Worm (Caenorhabditis elegans) whole organism, L4 larva: ENCODE measurements around the gene F44E7.9.

Experiments used
- D1046.2 ChIP-seq: fragments of 200-800 bp; sonication (Bioruptor generic); IDR thresholded peaks from 2 replicates; pipeline ENCODE4 v1.3.6; 2022; ENCODE audit warnings: missing genetic modification characterization, missing compliant biosample characterization
- F10B5.3 ChIP-seq: sonication (generic microtip); optimal IDR thresholded peaks from 2 replicates; lab custom pipeline; 2016; ENCODE audit warnings: mild to moderate bottlenecking, missing genetic modification characterization, missing compliant biosample characterization
- T26A8.4 ChIP-seq: fragments of 200-800 bp; sonication (Bioruptor generic); IDR thresholded peaks from 2 replicates; pipeline ENCODE4 v1.3.6; 2022; ENCODE audit warnings: missing genetic modification characterization, missing compliant biosample characterization
- Y105C5A.15 ChIP-seq: fragments of 200-800 bp; sonication (Bioruptor generic); IDR thresholded peaks from 2 replicates; pipeline ENCODE4 v1.3.6; 2022; ENCODE audit warnings: missing genetic modification characterization, missing compliant biosample characterization
- Y48G9A.11 ChIP-seq: fragments of 200-800 bp; sonication (Bioruptor generic); IDR thresholded peaks from 2 replicates; pipeline ENCODE4 v1.3.6; 2022; ENCODE audit warnings: missing genetic modification reagents, missing genetic modification characterization, missing compliant biosample characterization
- aha-1 ChIP-seq: fragments of 150-350 bp; peaks from one replicate; lab custom pipeline; 2014; ENCODE audit warnings: missing biosample characterization, missing genetic modification characterization
- aly-2 ChIP-seq: sonication (generic microtip); optimal IDR thresholded peaks from 2 replicates; lab custom pipeline; 2018; ENCODE audit warnings: missing biosample characterization, missing genetic modification characterization
- ceh-20 ChIP-seq: fragments of 200-800 bp; sonication (Bioruptor generic); IDR thresholded peaks from 2 replicates; pipeline ENCODE4 v1.3.6; 2022; ENCODE audit warnings: missing genetic modification reagents, missing genetic modification characterization, missing compliant biosample characterization
- cey-2 ChIP-seq: sonication (generic microtip); optimal IDR thresholded peaks from 3 replicates; lab custom pipeline; 2017; ENCODE audit warnings: missing genetic modification characterization, mild to moderate bottlenecking, missing compliant biosample characterization, antibody characterized with exemption, borderline replicate concordance; ENCODE audit not compliant: insufficient read depth
- ctbp-1 ChIP-seq: fragments of 200-800 bp; sonication (Bioruptor generic); IDR thresholded peaks from 2 replicates; pipeline ENCODE4 v1.3.6; 2022; ENCODE audit warnings: missing genetic modification reagents, missing genetic modification characterization, missing compliant biosample characterization
- daf-19 ChIP-seq: fragments of 200-800 bp; sonication (Bioruptor generic); conservative IDR thresholded peaks from 2 replicates; pipeline ENCODE4 v1.3.6; 2022; ENCODE audit warnings: missing genetic modification characterization, missing compliant biosample characterization
- dmd-6 ChIP-seq: fragments of 200-800 bp; sonication (Bioruptor generic); IDR thresholded peaks from 2 replicates; pipeline ENCODE4 v1.3.6; 2022; ENCODE audit warnings: missing genetic modification reagents, missing genetic modification characterization, missing compliant biosample characterization
- egl-43 ChIP-seq: fragments of 200-800 bp; sonication (Bioruptor generic); IDR thresholded peaks from 2 replicates; pipeline ENCODE4 v1.3.6; 2022; ENCODE audit warnings: missing genetic modification reagents, missing genetic modification characterization, missing compliant biosample characterization
- gei-8 ChIP-seq: fragments of 200-800 bp; sonication (Bioruptor generic); optimal IDR thresholded peaks from 2 replicates; lab custom pipeline; 2018; ENCODE audit warnings: mild to moderate bottlenecking, missing genetic modification characterization, missing compliant biosample characterization
- hif-1 ChIP-seq, 2 experiments: sonication (generic microtip); optimal IDR thresholded peaks; 2 replicates each; lab custom pipeline; 2016 to 2017; ENCODE audit warnings: missing compliant biosample characterization in 2 of 2, missing genetic modification characterization in 2 of 2, missing genetic modification reagents in 2 of 2, missing genotype in 2 of 2, mild to moderate bottlenecking in 1 of 2
- hlh-11 ChIP-seq: fragments of 200-800 bp; sonication (Bioruptor generic); optimal IDR thresholded peaks from 2 replicates; lab custom pipeline; 2018; ENCODE audit warnings: mild to moderate bottlenecking, missing genetic modification characterization, missing compliant biosample characterization
- hmg-1.1 ChIP-seq: fragments of 200-800 bp; sonication (Bioruptor generic); IDR thresholded peaks from 2 replicates; pipeline ENCODE4 v1.3.6; 2022; ENCODE audit warnings: missing genetic modification reagents, missing genetic modification characterization, missing compliant biosample characterization
- lin-13 ChIP-seq: fragments of 150-350 bp; optimal IDR thresholded peaks from 2 replicates; lab custom pipeline; 2014; ENCODE audit warnings: missing biosample characterization, missing genetic modification reagents, missing genetic modification characterization
- lin-29 ChIP-seq: fragments of 200-800 bp; sonication (Bioruptor generic); IDR thresholded peaks from 2 replicates; pipeline ENCODE4 v1.3.6; 2022; ENCODE audit warnings: missing genetic modification reagents, missing genetic modification characterization, missing compliant biosample characterization
- lin-38 ChIP-seq: fragments of 200-800 bp; sonication (Bioruptor generic); IDR thresholded peaks from 2 replicates; pipeline ENCODE4 v1.3.6; 2022; ENCODE audit warnings: missing genetic modification reagents, missing genetic modification characterization, missing compliant biosample characterization
- lin-39 ChIP-seq: fragments of 150-350 bp; optimal IDR thresholded peaks from 2 replicates; lab custom pipeline; 2014; ENCODE audit warnings: missing biosample characterization, missing genetic modification reagents, missing genetic modification characterization
- madf-5 ChIP-seq, 2 experiments: fragments of 200-800 bp; sonication (Bioruptor generic); IDR thresholded peaks; 2 replicates each; pipeline ENCODE4 v1.3.6; 2022; ENCODE audit warnings: missing compliant biosample characterization in 2 of 2, missing genetic modification characterization in 2 of 2
- mdt-29 ChIP-seq: fragments of 200-800 bp; sonication (Bioruptor generic); IDR thresholded peaks from 2 replicates; pipeline ENCODE4 v1.3.6; 2022; ENCODE audit warnings: missing genetic modification reagents, missing genetic modification characterization, missing compliant biosample characterization
- mxl-3 ChIP-seq: fragments of 200-800 bp; sonication (Bioruptor generic); optimal IDR thresholded peaks from 2 replicates; lab custom pipeline; 2018; ENCODE audit warnings: mild to moderate bottlenecking, missing genetic modification characterization, missing compliant biosample characterization
- nhr-102 ChIP-seq: sonication (generic microtip); optimal IDR thresholded peaks from 2 replicates; lab custom pipeline; 2016; ENCODE audit warnings: mild to moderate bottlenecking, missing genetic modification characterization, moderate library complexity, missing compliant biosample characterization
- nhr-25 ChIP-seq: sonication (generic microtip); optimal IDR thresholded peaks from 2 replicates; lab custom pipeline; 2017; ENCODE audit warnings: missing genetic modification characterization, mild to moderate bottlenecking, missing compliant biosample characterization, antibody characterized with exemption, moderate library complexity, borderline replicate concordance; ENCODE audit not compliant: insufficient read depth
- nhr-42 ChIP-seq: fragments of 200-800 bp; sonication (Bioruptor generic); IDR thresholded peaks from 2 replicates; pipeline ENCODE4 v1.3.6; 2022; ENCODE audit warnings: missing genetic modification characterization, missing compliant biosample characterization
- nhr-77 ChIP-seq: fragments of 150-350 bp; optimal IDR thresholded peaks from 2 replicates; lab custom pipeline; 2014; ENCODE audit warnings: missing biosample characterization, missing genetic modification characterization
- pha-4 ChIP-seq, 2 experiments: fragments of 150-350 bp in 1 of 2; fragments of 200-800 bp in 1 of 2; sonication (Bioruptor generic) in 1 of 2; IDR thresholded peaks in 1 of 2; optimal IDR thresholded peaks in 1 of 2; 2 replicates each; pipeline versions ENCODE4 v1.3.6 to Lab custom; 2014 to 2022; ENCODE audit warnings: missing genetic modification characterization in 2 of 2, missing genetic modification reagents in 2 of 2, missing biosample characterization in 1 of 2, missing compliant biosample characterization in 1 of 2
- php-3 ChIP-seq: fragments of 200-800 bp; sonication (Bioruptor generic); IDR thresholded peaks from 2 replicates; pipeline ENCODE4 v1.3.6; 2022; ENCODE audit warnings: missing genetic modification reagents, missing genetic modification characterization, missing compliant biosample characterization
- sdz-12 ChIP-seq: fragments of 200-800 bp; sonication (Bioruptor generic); optimal IDR thresholded peaks from 2 replicates; lab custom pipeline; 2018; ENCODE audit warnings: mild to moderate bottlenecking, missing genetic modification characterization, missing compliant biosample characterization
- set-16 ChIP-seq: fragments of 200-800 bp; sonication (Bioruptor generic); IDR thresholded peaks from 2 replicates; pipeline ENCODE4 v1.3.6; 2022; ENCODE audit warnings: missing genetic modification reagents, missing genetic modification characterization, missing compliant biosample characterization
- spr-3 ChIP-seq: fragments of 200-800 bp; sonication (Bioruptor generic); optimal IDR thresholded peaks from 2 replicates; lab custom pipeline; 2018; ENCODE audit warnings: mild to moderate bottlenecking, missing genetic modification characterization, missing compliant biosample characterization
- unc-62 ChIP-seq, 3 experiments: fragments of 150-350 bp in 1 of 3; sonication (generic microtip); optimal IDR thresholded peaks in 2 of 3; peaks in 1 of 3; 1 replicate in 1 of 3; 2 replicates in 2 of 3; lab custom pipeline; 2014 to 2017; ENCODE audit warnings: missing biosample characterization in 3 of 3, missing genetic modification characterization in 3 of 3, missing genetic modification reagents in 3 of 3, missing genotype in 1 of 3
- vab-7 ChIP-seq: fragments of 200-800 bp; sonication (Bioruptor generic); IDR thresholded peaks from 2 replicates; pipeline ENCODE4 v1.3.6; 2022; ENCODE audit warnings: missing genetic modification reagents, missing genetic modification characterization, missing compliant biosample characterization
- zfp-3 ChIP-seq: fragments of 200-800 bp; sonication (Bioruptor generic); conservative IDR thresholded peaks from 2 replicates; pipeline ENCODE4 v1.3.6; 2022; ENCODE audit warnings: missing genetic modification reagents, missing genetic modification characterization, missing compliant biosample characterization
- zip-2 ChIP-seq: fragments of 150-350 bp; optimal IDR thresholded peaks from 2 replicates; lab custom pipeline; 2014; ENCODE audit warnings: missing biosample characterization, missing genetic modification characterization
- ztf-7 ChIP-seq: fragments of 150-350 bp; optimal IDR thresholded peaks from 2 replicates; lab custom pipeline; 2014; ENCODE audit warnings: missing biosample characterization, missing genetic modification characterization

F44E7.9 gene

ce11 chrV:5833531-5833930 lies 42.5 kb downstream of the F44E7.9 start, which contains the start of gene srh-76:
Gene srh-76 (plus strand): TSS chrV:5833831.
- TF ChIP-seq lin-39 (tag; lab: Kevin White, UChicago) (no peak), hif-1 (tag; optimal IDR thresholded peaks at IDR 0.05; lab: Kevin White, UChicago) (no peak), aha-1 (tag; lab: Kevin White, UChicago) (no peak)
- TF ChIP-seq, all 104 proteins: peak for 0

ce11 chrV:5835397-5835796 lies 44.4 kb downstream of the F44E7.9 start:
- peak; percentile 93 for TF ChIP-seq zfp-3
- TF ChIP-seq nhr-42 (GFP tag; lab: Robert Waterston, UW) = no peak
- peak; percentile 23 for TF ChIP-seq lin-13 (GFP tag; lab: Kevin White, UChicago)
- TF ChIP-seq madf-5 (GFP tag; IDR thresholded peaks at IDR 0.05; lab: Robert Waterston, UW) = 0 out of 4 replicates have a peak, but pooled peaks of 1 of the 2 experiments have one; percentile 1
- TF ChIP-seq vab-7 (GFP tag; lab: Robert Waterston, UW) = no peak
- no peak for TF ChIP-seq hmg-1.1 (GFP tag; lab: Robert Waterston, UW)
- no peak for TF ChIP-seq lin-38 (GFP tag; lab: Robert Waterston, UW)
- no peak for TF ChIP-seq nhr-102
- no peak for TF ChIP-seq nhr-77 (tag; lab: Kevin White, UChicago)

DNA sequence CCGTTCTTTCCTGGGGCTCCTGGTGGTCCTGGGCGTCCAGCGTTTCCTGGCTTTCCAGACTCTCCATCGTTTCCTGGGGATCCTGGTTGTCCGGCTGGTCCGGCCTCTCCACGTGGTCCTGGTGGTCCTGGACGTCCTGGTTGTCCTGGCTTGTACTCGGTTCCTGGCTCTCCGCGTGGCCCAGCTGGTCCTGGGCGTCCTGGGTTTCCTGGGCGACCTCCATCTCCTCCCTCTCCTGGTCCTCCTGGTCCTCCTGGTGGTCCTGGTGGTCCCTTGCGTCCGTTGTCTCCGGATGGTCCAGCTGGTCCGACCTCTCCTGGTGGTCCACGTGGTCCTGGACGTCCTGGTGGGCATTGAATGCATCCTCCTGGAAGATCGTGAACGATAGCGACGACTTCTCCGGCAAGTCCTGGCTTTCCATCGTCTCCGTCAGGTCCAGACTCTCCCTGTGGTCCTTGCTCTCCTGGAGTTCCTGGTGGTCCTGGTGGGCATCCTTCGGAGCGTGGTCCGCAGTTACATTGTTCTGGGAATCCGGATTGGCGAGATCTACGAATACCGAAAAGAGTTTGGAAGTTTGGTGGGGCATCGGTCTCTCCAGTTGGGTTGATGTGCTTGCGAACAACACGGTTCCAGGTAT lies 45.1 kb downstream of the F44E7.9 start:
- TF ChIP-seq ceh-20 (no peak), mxl-3 (GFP tag; lab: Kevin White, UChicago) (peak; percentile 43), spr-3 (peak; percentile 1), T26A8.4 (peak; percentile 41; the same call in 1 of the 2 replicates), lin-13 (GFP tag; lab: Kevin White, UChicago) (no peak), ztf-7 (tag; lab: Kevin White, UChicago) (no peak), cey-2 (no peak), set-16 (GFP tag; lab: Robert Waterston, UW) (peak; percentile 99), vab-7 (GFP tag; lab: Robert Waterston, UW) (no peak), gei-8 (GFP tag; lab: Kevin White, UChicago) (peak; percentile 17), lin-38 (GFP tag; lab: Robert Waterston, UW) (peak; percentile 28; the same call in 1 of the 2 replicates), Y105C5A.15 (GFP tag; lab: Robert Waterston, UW) (no peak), hlh-11 (peak; percentile 43), nhr-25 (tag; lab: Kevin White, UChicago) (no peak), F10B5.3 (tag; lab: Kevin White, UChicago) (no peak), sdz-12 (no peak), zip-2 (tag; lab: Kevin White, UChicago) (no peak), madf-5 (GFP tag; IDR thresholded peaks at IDR 0.05; lab: Robert Waterston, UW) (peak in 1 of 2 experiments; percentile 50; a peak in 1 of 4 replicates), mdt-29 (GFP tag; lab: Robert Waterston, UW) (0 out of 2 replicates have a peak, but pooled peaks have one; percentile 5), unc-62 (GFP tag; optimal IDR thresholded peaks at IDR 0.05 in 1 of 2; lab: Kevin White, UChicago) (no peak), unc-62 (tag; optimal IDR thresholded peaks at IDR 0.05; lab: Kevin White, UChicago) (no peak), D1046.2 (peak; percentile 42; the same call in 1 of the 2 replicates), Y48G9A.11 (GFP tag; lab: Robert Waterston, UW) (0 out of 2 replicates have a peak, but pooled peaks have one; percentile 23), dmd-6 (GFP tag; lab: Robert Waterston, UW) (peak; percentile 26; the same call in 1 of the 2 replicates), php-3 (GFP tag; lab: Robert Waterston, UW) (no peak), lin-29 (GFP tag; lab: Robert Waterston, UW) (0 out of 2 replicates have a peak, but pooled peaks have one; percentile 7), aly-2 (tag; lab: Kevin White, UChicago) (no peak), ctbp-1 (GFP tag; lab: Robert Waterston, UW) (peak; percentile 78), pha-4 (GFP tag; IDR thresholded peaks at IDR 0.05; lab: Robert Waterston, UW) (0 out of 2 replicates have a peak, but pooled peaks have one; percentile 10), pha-4 (tag; optimal IDR thresholded peaks at IDR 0.05; lab: Kevin White, UChicago) (no peak), daf-19 (GFP tag; lab: Robert Waterston, UW) (no peak), egl-43 (0 out of 2 replicates have a peak, but pooled peaks have one; percentile 41)
